Worm (Caenorhabditis elegans) whole organism, L1 larva: ENCODE measurements around the gene ZC373.2.

Experiments used
- F16B12.6 ChIP-seq: fragments of 150-350 bp; optimal IDR thresholded peaks from 2 replicates; lab custom pipeline; 2014; ENCODE audit warnings: missing biosample characterization, missing genetic modification characterization
- Y116A8C.19 ChIP-seq: sonication (generic microtip); optimal IDR thresholded peaks from 2 replicates; lab custom pipeline; 2016; ENCODE audit warnings: missing compliant biosample characterization, missing genetic modification characterization, borderline replicate concordance
- alr-1 ChIP-seq: fragments of 200-800 bp; sonication (Bioruptor generic); optimal IDR thresholded peaks from 2 replicates; lab custom pipeline; 2018; ENCODE audit warnings: borderline replicate concordance, mild to moderate bottlenecking, missing genetic modification characterization, missing compliant biosample characterization
- aly-2 ChIP-seq: fragments of 150-350 bp; optimal IDR thresholded peaks from 2 replicates; lab custom pipeline; 2014; ENCODE audit warnings: missing biosample characterization, missing genetic modification characterization
- ama-1 ChIP-seq: fragments of 150-350 bp; optimal IDR thresholded peaks from 2 replicates; lab custom pipeline; 2014
- blmp-1 ChIP-seq: fragments of 150-350 bp; optimal IDR thresholded peaks from 2 replicates; lab custom pipeline; 2014; ENCODE audit warnings: missing biosample characterization, missing genetic modification characterization
- ces-1 ChIP-seq: fragments of 150-350 bp; optimal IDR thresholded peaks from 2 replicates; lab custom pipeline; 2014; ENCODE audit warnings: missing biosample characterization, missing genetic modification reagents, missing genetic modification characterization
- dsc-1 ChIP-seq: sonication (generic microtip); optimal IDR thresholded peaks from 2 replicates; lab custom pipeline; 2016; ENCODE audit warnings: mild to moderate bottlenecking, missing genetic modification characterization, missing compliant biosample characterization
- egl-13 ChIP-seq: sonication (generic microtip); optimal IDR thresholded peaks from 2 replicates; lab custom pipeline; 2016; ENCODE audit warnings: missing genotype, missing genetic modification reagents, missing genetic modification characterization, missing compliant biosample characterization
- elt-2 ChIP-seq: sonication (generic microtip); optimal IDR thresholded peaks from 2 replicates; lab custom pipeline; 2016; ENCODE audit warnings: missing genetic modification characterization, mild to moderate bottlenecking, inconsistent platforms, missing compliant biosample characterization, missing genetic modification reagents
- elt-3 ChIP-seq, 6 experiments: fragments of 150-350 bp in 1 of 6; sonication (generic microtip); optimal IDR thresholded peaks; 2 replicates each; lab custom pipeline; 2017 to 2018; ENCODE audit warnings: missing biosample characterization in 6 of 6, missing genetic modification characterization in 6 of 6, inconsistent platforms in 1 of 6
- fkh-4 ChIP-seq: sonication (generic microtip); optimal IDR thresholded peaks from 2 replicates; lab custom pipeline; 2016; ENCODE audit warnings: missing compliant biosample characterization, missing genetic modification characterization, borderline replicate concordance
- fkh-8 ChIP-seq: sonication (generic microtip); optimal IDR thresholded peaks from 2 replicates; lab custom pipeline; 2016; ENCODE audit warnings: mild to moderate bottlenecking, missing genetic modification characterization, missing compliant biosample characterization
- grh-1 ChIP-seq: fragments of 200-800 bp; sonication (Bioruptor generic); IDR thresholded peaks from 2 replicates; pipeline ENCODE4 v1.3.6; 2022; ENCODE audit warnings: missing genetic modification reagents, missing genetic modification characterization, missing compliant biosample characterization
- hlh-4 ChIP-seq: sonication (generic microtip); optimal IDR thresholded peaks from 2 replicates; lab custom pipeline; 2016; ENCODE audit warnings: mild to moderate bottlenecking, missing genetic modification characterization, missing compliant biosample characterization
- isw-1 ChIP-seq: fragments of 200-800 bp; sonication (Bioruptor generic); IDR thresholded peaks from 2 replicates; pipeline ENCODE4 v1.3.6; 2022; ENCODE audit warnings: missing genetic modification characterization, missing compliant biosample characterization
- lin-14 ChIP-seq: fragments of 200-800 bp; sonication (Bioruptor generic); optimal IDR thresholded peaks from 2 replicates; lab custom pipeline; 2018; ENCODE audit warnings: mild to moderate bottlenecking, missing genetic modification characterization, moderate library complexity, missing compliant biosample characterization
- lin-35 ChIP-seq, 2 experiments: fragments of 150-350 bp; optimal IDR thresholded peaks; 2 replicates each; lab custom pipeline; 2014; ENCODE audit warnings: missing biosample characterization in 2 of 2, missing genetic modification characterization in 2 of 2, missing genetic modification reagents in 2 of 2
- lin-39 ChIP-seq: fragments of 150-350 bp; optimal IDR thresholded peaks from 2 replicates; lab custom pipeline; 2014; ENCODE audit warnings: missing biosample characterization, missing genetic modification reagents, missing genetic modification characterization
- lir-3 ChIP-seq: sonication (generic microtip); optimal IDR thresholded peaks from 2 replicates; lab custom pipeline; 2016; ENCODE audit warnings: mild to moderate bottlenecking, missing genetic modification characterization, moderate library complexity, missing compliant biosample characterization; ENCODE audit not compliant: poor library complexity
- lsy-2 ChIP-seq, 2 experiments: fragments of 150-350 bp; optimal IDR thresholded peaks; 2 replicates each; lab custom pipeline; 2014; ENCODE audit warnings: missing biosample characterization in 2 of 2, missing genetic modification characterization in 2 of 2
- mdl-1 ChIP-seq, 2 experiments: fragments of 150-350 bp; optimal IDR thresholded peaks; 2 replicates each; lab custom pipeline; 2014 to 2017; ENCODE audit warnings: missing biosample characterization in 2 of 2, missing genetic modification characterization in 2 of 2, inconsistent platforms in 1 of 2
- mep-1 ChIP-seq: fragments of 150-350 bp; optimal IDR thresholded peaks from 2 replicates; lab custom pipeline; 2014; ENCODE audit warnings: missing biosample characterization, missing genetic modification characterization
- nhr-19 ChIP-seq: fragments of 200-800 bp; sonication (Bioruptor generic); conservative IDR thresholded peaks from 2 replicates; pipeline ENCODE4 v1.3.6; 2022; ENCODE audit warnings: missing genetic modification characterization, missing compliant biosample characterization
- nhr-20 ChIP-seq: sonication (generic microtip); optimal IDR thresholded peaks from 2 replicates; lab custom pipeline; 2016; ENCODE audit warnings: mild to moderate bottlenecking, missing genetic modification characterization, missing compliant biosample characterization
- nhr-237 ChIP-seq: fragments of 150-350 bp; optimal IDR thresholded peaks from 2 replicates; lab custom pipeline; 2014; ENCODE audit warnings: missing biosample characterization, missing genetic modification characterization
- nhr-47 ChIP-seq: sonication (generic microtip); optimal IDR thresholded peaks from 2 replicates; lab custom pipeline; 2016; ENCODE audit warnings: mild to moderate bottlenecking, missing genetic modification characterization, moderate library complexity, missing compliant biosample characterization
- nhr-71 ChIP-seq: sonication (generic microtip); optimal IDR thresholded peaks from 2 replicates; lab custom pipeline; 2016; ENCODE audit warnings: mild to moderate bottlenecking, missing genetic modification characterization, moderate library complexity, missing compliant biosample characterization
- nhr-77 ChIP-seq: fragments of 150-350 bp; optimal IDR thresholded peaks from 2 replicates; lab custom pipeline; 2014; ENCODE audit warnings: missing biosample characterization, missing genetic modification characterization
- nhr-85 ChIP-seq: sonication (generic microtip); peaks from one replicate; lab custom pipeline; 2016; ENCODE audit warnings: missing genetic modification characterization, inconsistent platforms, missing compliant biosample characterization
- nhr-90 ChIP-seq: sonication (generic microtip); optimal IDR thresholded peaks from 2 replicates; lab custom pipeline; 2016; ENCODE audit warnings: mild to moderate bottlenecking, missing genetic modification characterization, missing compliant biosample characterization; ENCODE audit not compliant: poor library complexity
- pag-3 ChIP-seq: sonication (generic microtip); optimal IDR thresholded peaks from 2 replicates; lab custom pipeline; 2017; ENCODE audit warnings: missing genetic modification characterization, mild to moderate bottlenecking, missing compliant biosample characterization, antibody characterized with exemption, borderline replicate concordance; ENCODE audit not compliant: insufficient read depth
- pqm-1 ChIP-seq: sonication (generic microtip); optimal IDR thresholded peaks from 3 replicates; lab custom pipeline; 2017; ENCODE audit warnings: missing biosample characterization, missing genetic modification characterization
- skn-1 ChIP-seq: fragments of 150-350 bp; optimal IDR thresholded peaks from 2 replicates; lab custom pipeline; 2014; ENCODE audit warnings: missing biosample characterization, missing genetic modification characterization
- snpc-4 ChIP-seq: fragments of 150-350 bp; optimal IDR thresholded peaks from 2 replicates; lab custom pipeline; 2014; ENCODE audit warnings: missing biosample characterization, missing genetic modification characterization
- snu-23 ChIP-seq: sonication (generic microtip); optimal IDR thresholded peaks from 2 replicates; lab custom pipeline; 2016; ENCODE audit warnings: missing genetic modification characterization, missing compliant biosample characterization
- sptf-1 ChIP-seq: fragments of 150-350 bp; optimal IDR thresholded peaks from 2 replicates; lab custom pipeline; 2014; ENCODE audit warnings: missing biosample characterization, missing genetic modification characterization
- tbx-2 ChIP-seq: sonication (generic microtip); optimal IDR thresholded peaks from 2 replicates; lab custom pipeline; 2016; ENCODE audit warnings: missing genetic modification characterization, missing compliant biosample characterization
- unc-130 ChIP-seq: fragments of 150-350 bp; optimal IDR thresholded peaks from 2 replicates; lab custom pipeline; 2017; ENCODE audit warnings: missing biosample characterization, missing genetic modification characterization, inconsistent platforms
- unc-30 ChIP-seq: sonication (generic microtip); optimal IDR thresholded peaks from 2 replicates; lab custom pipeline; 2017; ENCODE audit warnings: missing biosample characterization, missing genetic modification characterization
- unc-86 ChIP-seq: sonication (generic microtip); optimal IDR thresholded peaks from 2 replicates; lab custom pipeline; 2016; ENCODE audit warnings: missing genetic modification characterization, missing compliant biosample characterization
- vab-15 ChIP-seq: sonication (generic microtip); optimal IDR thresholded peaks from 2 replicates; lab custom pipeline; 2017; ENCODE audit warnings: missing genotype, mild to moderate bottlenecking, missing genetic modification characterization, missing compliant biosample characterization
- zip-4 ChIP-seq: fragments of 200-800 bp; sonication (Bioruptor generic); optimal IDR thresholded peaks from 2 replicates; lab custom pipeline; 2018; ENCODE audit warnings: mild to moderate bottlenecking, missing genetic modification characterization, moderate library complexity, missing compliant biosample characterization
- ztf-4 ChIP-seq: fragments of 150-350 bp; optimal IDR thresholded peaks from 2 replicates; lab custom pipeline; 2014; ENCODE audit warnings: missing biosample characterization, missing genetic modification characterization

ZC373.2 gene

DNA sequence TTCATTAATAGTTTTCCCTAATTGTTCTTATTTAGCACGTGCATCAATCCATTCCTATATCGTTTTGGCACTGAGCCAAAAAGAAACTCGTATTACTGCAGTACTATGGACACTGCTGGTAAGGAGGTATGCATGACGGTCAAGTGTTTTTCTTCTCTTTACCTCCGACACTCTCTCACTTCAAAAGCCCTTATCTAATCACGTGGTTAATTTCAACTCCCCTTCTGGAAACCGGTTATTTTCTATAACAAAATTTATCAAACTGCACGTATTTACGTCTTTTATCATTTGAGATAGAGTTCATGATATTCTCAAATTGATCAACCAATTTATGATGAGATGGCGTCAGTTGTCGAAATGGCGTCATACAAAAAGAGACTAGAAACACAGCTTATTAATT is 6.6 kb downstream of the ZC373.2 start:
- no peak for TF ChIP-seq snpc-4
- peak; percentile 32 for TF ChIP-seq lir-3 (tag; lab: Kevin White, UChicago)
- TF ChIP-seq dsc-1 (tag; lab: Kevin White, UChicago): no peak
- no peak for TF ChIP-seq hlh-4 (tag; lab: Kevin White, UChicago)
- no peak for TF ChIP-seq Y116A8C.19
- no peak for TF ChIP-seq vab-15 (tag; lab: Kevin White, UChicago)
- no peak for TF ChIP-seq alr-1
- no peak for TF ChIP-seq fkh-8 (tag; lab: Kevin White, UChicago)
- no peak for TF ChIP-seq pqm-1
- TF ChIP-seq lin-14: peak; percentile 50
- peak; percentile 17 for TF ChIP-seq mep-1 (tag; lab: Kevin White, UChicago)
- peak; percentile 96 for TF ChIP-seq elt-2 (tag; lab: Kevin White, UChicago)
- TF ChIP-seq ces-1 (GFP tag; lab: Kevin White, UChicago): no peak
- peak; percentile 54 for TF ChIP-seq snu-23 (GFP tag; lab: Kevin White, UChicago)
- no peak for TF ChIP-seq sptf-1
- peak; percentile 64 for TF ChIP-seq nhr-19 (GFP tag; lab: Robert Waterston, UW)
- TF ChIP-seq nhr-85 (tag; lab: Kevin White, UChicago): peak; percentile 91
- no peak for TF ChIP-seq nhr-77 (tag; lab: Kevin White, UChicago)
- TF ChIP-seq lin-35 (GFP tag; optimal IDR thresholded peaks at IDR 0.05; lab: Kevin White, UChicago): peak in 1 of 2 experiments; percentile 66
- TF ChIP-seq nhr-20 (tag; lab: Kevin White, UChicago): peak; percentile 88
- TF ChIP-seq unc-130 (tag; lab: Kevin White, UChicago): no peak
- TF ChIP-seq skn-1 (tag; lab: Kevin White, UChicago): no peak
- no peak for TF ChIP-seq isw-1 (GFP tag; lab: Robert Waterston, UW)
- no peak for TF ChIP-seq nhr-237
- TF ChIP-seq grh-1: peak; percentile 92
- no peak for TF ChIP-seq pag-3 (tag; lab: Kevin White, UChicago)
- TF ChIP-seq tbx-2 (tag; lab: Kevin White, UChicago): peak; percentile 58
- TF ChIP-seq nhr-90: peak; percentile 78
- TF ChIP-seq lin-39 (tag; lab: Kevin White, UChicago): no peak
- no peak for TF ChIP-seq F16B12.6
- peak; percentile 77 for TF ChIP-seq nhr-71 (tag; lab: Kevin White, UChicago)
- no peak for TF ChIP-seq unc-30
- TF ChIP-seq ama-1 (lab: Kevin White, UChicago): no peak
- TF ChIP-seq fkh-4 (tag; lab: Kevin White, UChicago): no peak
- TF ChIP-seq zip-4 (GFP tag; lab: Kevin White, UChicago): no peak
- TF ChIP-seq aly-2: no peak
- TF ChIP-seq ztf-4 (tag; lab: Kevin White, UChicago): peak; percentile 12
- TF ChIP-seq lsy-2 (tag; optimal IDR thresholded peaks at IDR 0.05; lab: Kevin White, UChicago): no peak
- peak in 1 of 2 experiments; percentile 70 for TF ChIP-seq mdl-1 (tag; optimal IDR thresholded peaks at IDR 0.05; lab: Kevin White, UChicago)
- TF ChIP-seq elt-3 (tag; optimal IDR thresholded peaks at IDR 0.05; lab: Kevin White, UChicago): peak in 4 of 6 experiments; percentile 4 to 87 (median 43)
- TF ChIP-seq blmp-1 (tag; lab: Kevin White, UChicago): peak; percentile 28
- TF ChIP-seq nhr-47 (tag; lab: Kevin White, UChicago): peak; percentile 33
- TF ChIP-seq unc-86 (tag; lab: Kevin White, UChicago): no peak

DNA sequence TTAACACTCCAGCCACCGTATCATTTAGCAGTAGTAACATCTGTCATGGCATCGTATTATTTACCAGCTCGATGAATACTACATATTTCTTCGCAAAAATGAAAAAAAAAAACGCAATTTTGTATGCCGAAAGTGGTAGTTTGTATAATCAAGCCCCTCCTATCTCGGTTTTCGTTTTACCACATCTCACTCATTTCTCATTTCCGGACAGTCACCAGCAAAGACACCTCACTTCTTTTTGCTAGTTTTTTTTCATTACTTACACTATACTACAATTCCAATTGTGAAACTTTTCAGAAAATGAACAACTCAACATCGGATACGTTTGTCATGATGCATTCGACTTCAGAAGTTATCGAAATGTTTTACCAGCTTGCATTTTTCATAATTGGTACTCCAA is 9.1 kb downstream of the ZC373.2 start, which contains the start of gene gnrr-3:
Gene gnrr-3 (plus strand): TSS at position 301 of the 400 bp plus-strand sequence.
- TF ChIP-seq mep-1 (tag; lab: Kevin White, UChicago) (no peak), alr-1 (no peak), nhr-237 (no peak), egl-13 (tag; lab: Kevin White, UChicago) (no peak)
- TF ChIP-seq, all 84 proteins: peak for 0
